Worm (Caenorhabditis elegans) whole organism, L4/young adult: ENCODE results near the gene C48B4.8.
A peak's percentile ranks its signal among the peaks of the same experiment; 100 is the strongest.

Source experiments
- W03F9.2 ChIP-seq: fragments of 150-350 bp; optimal IDR thresholded peaks from 2 replicates; lab custom pipeline; 2014; ENCODE audit warnings: missing biosample characterization, missing genetic modification characterization
- dao-5 ChIP-seq: sonication (generic microtip); optimal IDR thresholded peaks from 2 replicates; lab custom pipeline; 2016; ENCODE audit warnings: missing genotype, missing genetic modification characterization, moderate library complexity, missing compliant biosample characterization
- him-1 ChIP-seq: sonication (generic microtip); optimal IDR thresholded peaks from 2 replicates; lab custom pipeline; 2016; ENCODE audit warnings: missing genotype, missing genetic modification reagents, missing genetic modification characterization, missing compliant biosample characterization

The C48B4.8 gene

DNA sequence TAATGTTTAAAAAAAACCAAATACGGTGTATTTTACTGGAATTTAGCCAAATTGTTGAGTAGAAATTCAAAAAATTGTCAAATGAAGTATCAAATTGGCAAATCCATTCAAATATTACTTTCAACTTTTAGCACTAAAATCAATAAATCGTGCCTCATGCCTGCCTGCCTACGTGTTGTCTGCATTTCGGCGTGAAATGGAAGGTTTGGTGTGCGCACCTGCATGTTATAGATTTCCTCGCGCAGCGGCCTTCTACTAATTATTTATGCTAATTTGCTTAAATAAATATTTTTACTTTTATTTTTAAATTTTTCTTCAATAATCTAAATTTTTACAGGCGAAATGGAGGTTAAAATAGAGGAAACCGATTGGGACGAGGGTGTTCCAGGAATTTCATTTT lies 32.2 kb downstream of the C48B4.8 start, which contains the start of gene ZK1098.2:
Gene ZK1098.2 (plus strand): TSS at position 336 of the 400 bp plus-strand sequence.
- TF ChIP-seq W03F9.2 (tag; lab: Kevin White, UChicago) (peak; percentile 12), dao-5 (tag; lab: Kevin White, UChicago) (no peak), him-1 (no peak)

- TF ChIP-seq W03F9.2 (tag; lab: Kevin White, UChicago) (no peak), dao-5 (tag; lab: Kevin White, UChicago) (no peak)
Observed at ce11 chrIII:9526851-9527250, 34.2 kb downstream of the C48B4.8 start, which contains the start of gene ZK1098.6. TSS of gene ZK1098.6 (plus strand) at chrIII:9527151.

- no peak for TF ChIP-seq dao-5 (tag; lab: Kevin White, UChicago)
- TF ChIP-seq him-1 = no peak
- no peak for TF ChIP-seq W03F9.2 (tag; lab: Kevin White, UChicago)
Observed at ce11 chrIII:9525252-9525651, 35.8 kb downstream of the C48B4.8 start, which contains the start of gene trpp-3. TSS of gene trpp-3 (plus strand) at chrIII:9525552.

DNA sequence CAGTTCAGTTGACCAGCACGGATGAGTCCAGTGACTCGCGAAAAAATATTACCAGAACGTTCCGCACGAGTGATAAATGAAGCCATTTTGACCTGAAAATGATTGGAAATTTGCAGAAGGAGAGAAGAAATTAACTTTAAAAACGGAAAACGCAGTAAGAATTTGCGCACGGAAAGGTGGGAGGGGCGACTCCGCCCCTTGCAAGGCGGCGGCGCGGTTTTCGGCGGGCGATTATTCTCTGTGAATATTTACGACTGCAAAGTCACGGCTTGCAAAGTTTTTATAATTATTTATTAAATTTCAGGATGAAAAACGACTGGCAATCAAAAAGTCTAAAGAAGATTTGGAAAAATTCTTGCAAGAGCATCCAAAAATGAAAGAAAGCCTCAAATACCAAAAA lies 37.5 kb downstream of the C48B4.8 start, which contains the start of gene mrps-23:
Gene mrps-23 (minus strand): TSS at position 92 of the 400 bp plus-strand sequence.
- no peak for TF ChIP-seq dao-5 (tag; lab: Kevin White, UChicago)
- no peak for TF ChIP-seq him-1
- no peak for TF ChIP-seq W03F9.2 (tag; lab: Kevin White, UChicago)

ce11 chrIII:9521410-9522090 lies 39.5 kb downstream of the C48B4.8 start, which contains the start of the genes clu-1 and prp-40:
TSS of gene clu-1 (minus strand) at chrIII:9521460.
TSS of gene prp-40 (plus strand) at chrIII:9522075.
- TF ChIP-seq him-1 (no peak), W03F9.2 (tag; lab: Kevin White, UChicago) (peak; percentile 95)

DNA sequence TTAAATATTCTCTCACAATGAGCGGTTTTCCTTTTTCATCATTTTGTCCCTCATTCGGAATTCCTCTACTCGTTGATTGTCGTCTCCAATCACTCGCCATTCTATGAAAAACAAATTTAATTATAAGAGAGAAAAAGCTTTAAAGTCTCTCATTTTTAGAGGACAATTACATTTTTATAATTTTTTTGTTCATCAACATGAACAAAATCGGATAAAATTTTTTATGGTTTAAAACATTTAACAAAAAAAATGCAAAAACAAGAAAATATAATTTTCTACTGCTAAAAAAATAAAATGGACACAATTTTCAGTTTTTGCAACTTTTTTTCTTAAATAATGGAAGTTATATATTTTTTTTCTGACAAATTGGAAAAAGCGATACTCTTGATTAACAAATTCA lies 44.9 kb downstream of the C48B4.8 start, which contains the start of gene F55H2.7:
Gene F55H2.7 (minus strand): TSS at position 101 of the 400 bp plus-strand sequence.
- TF ChIP-seq W03F9.2 (tag; lab: Kevin White, UChicago) = no peak
- no peak for TF ChIP-seq him-1
- no peak for TF ChIP-seq dao-5 (tag; lab: Kevin White, UChicago)

- no peak for TF ChIP-seq W03F9.2 (tag; lab: Kevin White, UChicago)
- TF ChIP-seq him-1 = no peak
- TF ChIP-seq dao-5 (tag; lab: Kevin White, UChicago) = no peak
Observed at ce11 chrIII:9513569-9513968, 47.5 kb downstream of the C48B4.8 start, which contains the start of gene F55H2.8. TSS of gene F55H2.8 (plus strand) at chrIII:9513869.

- TF ChIP-seq him-1 (no peak), dao-5 (tag; lab: Kevin White, UChicago) (no peak), W03F9.2 (tag; lab: Kevin White, UChicago) (no peak)
Observed at ce11 chrIII:9513006-9513405, 48.1 kb downstream of the C48B4.8 start.

DNA sequence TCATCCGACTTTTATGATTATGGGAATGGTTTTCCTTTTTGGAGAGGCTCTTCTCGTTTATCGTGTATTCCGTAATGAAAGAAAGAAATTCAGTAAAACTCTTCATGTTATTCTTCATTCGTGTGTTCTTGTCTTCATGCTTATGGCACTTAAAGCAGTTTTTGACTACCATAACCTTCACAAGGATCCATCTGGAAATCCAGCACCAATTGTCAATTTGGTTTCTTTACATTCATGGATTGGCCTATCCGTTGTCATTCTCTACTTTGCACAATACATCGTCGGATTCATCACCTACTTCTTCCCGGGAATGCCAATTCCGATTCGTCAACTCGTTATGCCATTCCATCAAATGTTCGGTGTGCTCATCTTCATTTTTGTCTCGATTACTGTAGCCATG lies 49.4 kb downstream of the C48B4.8 start:
- TF ChIP-seq him-1 = no peak
- no peak for TF ChIP-seq dao-5 (tag; lab: Kevin White, UChicago)
- no peak for TF ChIP-seq W03F9.2 (tag; lab: Kevin White, UChicago)

DNA sequence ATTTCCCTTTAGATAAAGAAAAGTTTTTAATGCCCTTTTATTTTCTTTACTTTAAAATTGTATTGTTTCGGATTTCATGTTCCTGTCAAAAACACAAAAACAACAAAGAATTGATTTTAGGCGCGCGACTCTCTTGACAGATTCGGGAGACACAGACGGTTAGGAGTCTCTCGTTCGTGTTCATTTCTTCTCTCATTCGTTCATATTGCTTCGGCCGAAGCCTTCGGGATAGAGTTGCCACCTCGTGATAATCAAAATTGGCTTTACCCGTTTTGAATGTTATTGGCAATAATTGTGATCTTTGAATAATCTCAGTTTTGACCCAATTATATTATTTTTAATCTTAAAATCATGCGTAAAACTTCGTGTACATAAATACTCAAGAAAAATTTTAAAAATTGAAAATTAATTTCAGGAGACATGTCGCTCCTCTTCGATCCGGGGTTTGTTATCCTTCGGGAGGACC lies 50.0 kb downstream of the C48B4.8 start, which contains the start of gene F55H2.5:
Gene F55H2.5 (plus strand): TSS at position 416 of the 466 bp plus-strand sequence.
- TF ChIP-seq him-1 = no peak
- no peak for TF ChIP-seq W03F9.2 (tag; lab: Kevin White, UChicago)
- no peak for TF ChIP-seq dao-5 (tag; lab: Kevin White, UChicago)
